Worm (Caenorhabditis elegans) whole organism, young adult: ENCODE data around the gene C40A11.7.

Experiments
- F23B12.7 ChIP-seq: sonication (generic microtip); optimal IDR thresholded peaks from 2 replicates; lab custom pipeline; 2017; ENCODE audit warnings: missing genetic modification characterization, mild to moderate bottlenecking, missing compliant biosample characterization, antibody characterized with exemption, moderate library complexity; ENCODE audit not compliant: insufficient read depth
- Y67H2A.10 ChIP-seq: fragments of 200-800 bp; sonication (Bioruptor generic); conservative IDR thresholded peaks from 2 replicates; pipeline ENCODE4 v1.3.6; 2022; ENCODE audit warnings: missing genetic modification reagents, missing genetic modification characterization, missing compliant biosample characterization
- akir-1 ChIP-seq: fragments of 200-800 bp; sonication (Bioruptor generic); optimal IDR thresholded peaks from 2 replicates; lab custom pipeline; 2018; ENCODE audit warnings: mild to moderate bottlenecking, missing genetic modification characterization, moderate library complexity, missing compliant biosample characterization
- athp-1 ChIP-seq: sonication (generic microtip); optimal IDR thresholded peaks from 2 replicates; lab custom pipeline; 2017; ENCODE audit warnings: mild to moderate bottlenecking, missing genetic modification characterization, missing compliant biosample characterization
- bed-1 ChIP-seq: fragments of 200-800 bp; sonication (Bioruptor generic); IDR thresholded peaks from 2 replicates; pipeline ENCODE4 v1.3.6; 2022; ENCODE audit warnings: missing genetic modification reagents, missing genetic modification characterization, missing compliant biosample characterization
- cebp-1 ChIP-seq, 2 experiments: fragments of 200-800 bp in 1 of 2; sonication (Bioruptor generic) in 1 of 2; sonication (generic microtip) in 1 of 2; IDR thresholded peaks in 1 of 2; optimal IDR thresholded peaks in 1 of 2; 2 replicates each; pipeline versions ENCODE4 v1.3.6 to Lab custom; 2017 to 2022; ENCODE audit warnings: missing compliant biosample characterization in 2 of 2, missing genetic modification characterization in 2 of 2, mild to moderate bottlenecking in 1 of 2, missing genetic modification reagents in 1 of 2, moderate library complexity in 1 of 2
- lin-35 ChIP-seq, 3 experiments: fragments of 150-350 bp in 2 of 3; sonication (generic microtip) in 1 of 3; optimal IDR thresholded peaks; 2 replicates each; lab custom pipeline; 2014 to 2018; ENCODE audit warnings: missing biosample characterization in 3 of 3, missing genetic modification characterization in 3 of 3, missing genetic modification reagents in 3 of 3
- nfya-1 ChIP-seq: sonication (generic microtip); optimal IDR thresholded peaks from 2 replicates; lab custom pipeline; 2017; ENCODE audit warnings: antibody characterized with exemption, missing compliant biosample characterization, missing genetic modification characterization, borderline replicate concordance; ENCODE audit not compliant: insufficient read depth
- snpc-4 ChIP-seq, 5 experiments: fragments of 150-350 bp in 1 of 5; sonication (generic microtip) in 4 of 5; optimal IDR thresholded peaks; 2 replicates each; lab custom pipeline; 2014 to 2018; ENCODE audit warnings: missing genetic modification characterization in 5 of 5, missing biosample characterization in 3 of 5, antibody characterized with exemption in 2 of 5, mild to moderate bottlenecking in 2 of 5, missing compliant biosample characterization in 2 of 5, missing genotype in 2 of 5, moderate library complexity in 2 of 5, missing genetic modification reagents in 1 of 5
- somi-1 ChIP-seq: fragments of 200-800 bp; sonication (Bioruptor generic); optimal IDR thresholded peaks from 2 replicates; lab custom pipeline; 2018; ENCODE audit warnings: mild to moderate bottlenecking, missing genetic modification characterization, missing compliant biosample characterization
- xnd-1 ChIP-seq: sonication (generic microtip); optimal IDR thresholded peaks from 2 replicates; lab custom pipeline; 2016; ENCODE audit warnings: missing genotype, missing genetic modification reagents, missing genetic modification characterization, missing compliant biosample characterization
- ztf-25 ChIP-seq: fragments of 200-800 bp; sonication (Bioruptor generic); IDR thresholded peaks from 2 replicates; pipeline ENCODE4 v1.3.6; 2022; ENCODE audit warnings: missing genetic modification reagents, missing genetic modification characterization, missing compliant biosample characterization

- TF ChIP-seq lin-35 (GFP tag; optimal IDR thresholded peaks at IDR 0.05; lab: Kevin White, UChicago): no peak
- TF ChIP-seq somi-1 (GFP tag; lab: Kevin White, UChicago): no peak
- TF ChIP-seq xnd-1: no peak
- TF ChIP-seq F23B12.7: no peak
- TF ChIP-seq athp-1 (tag; lab: Kevin White, UChicago): no peak
- no peak for TF ChIP-seq ztf-25 (GFP tag; lab: Robert Waterston, UW)
- TF ChIP-seq Y67H2A.10: no peak
- no peak for TF ChIP-seq cebp-1 (GFP tag; IDR thresholded peaks at IDR 0.05; lab: Robert Waterston, UW)
- no peak for TF ChIP-seq cebp-1 (tag; optimal IDR thresholded peaks at IDR 0.05; lab: Kevin White, UChicago)
- no peak for TF ChIP-seq bed-1 (GFP tag; lab: Robert Waterston, UW)
- no peak for TF ChIP-seq akir-1
- no peak for TF ChIP-seq nfya-1
- no peak for TF ChIP-seq snpc-4 (GFP tag; optimal IDR thresholded peaks at IDR 0.05; lab: Kevin White, UChicago)
- TF ChIP-seq snpc-4 (tag; optimal IDR thresholded peaks at IDR 0.05; lab: Kevin White, UChicago): no peak
These were observed 41.0 kb upstream of the C40A11.7 start for ce11 chrII:2191383-2191782.
